Worm (Caenorhabditis elegans): ENCODE data around the gene zhit-3.

ce11 chrV:10183810-10184209 lies 28.1 kb downstream of the zhit-3 start:
- no peak for TF ChIP-seq elt-3 (tag; optimal IDR thresholded peaks at IDR 0.05)
- no peak for TF ChIP-seq unc-62 (GFP tag; optimal IDR thresholded peaks at IDR 0.05)
